Worm (Caenorhabditis elegans) whole organism, late embryonic: Measurements from ENCODE around the gene pak-2.

Experiments used
- C38D4.7 ChIP-seq: fragments of 200-800 bp; sonication (Bioruptor generic); optimal IDR thresholded peaks from 2 replicates; lab custom pipeline; 2018; ENCODE audit warnings: mild to moderate bottlenecking, missing genetic modification characterization, moderate library complexity, missing compliant biosample characterization
- elt-2 ChIP-seq: sonication (generic microtip); optimal IDR thresholded peaks from 2 replicates; lab custom pipeline; 2016; ENCODE audit warnings: missing genetic modification reagents, missing genetic modification characterization, missing compliant biosample characterization
- fkh-10 ChIP-seq: fragments of 150-350 bp; optimal IDR thresholded peaks from 2 replicates; lab custom pipeline; 2014; ENCODE audit warnings: missing biosample characterization, missing genetic modification reagents, missing genetic modification characterization
- pat-9 ChIP-seq: fragments of 200-800 bp; sonication (Bioruptor generic); optimal IDR thresholded peaks from 2 replicates; lab custom pipeline; 2018; ENCODE audit warnings: mild to moderate bottlenecking, missing genetic modification characterization, moderate library complexity, missing compliant biosample characterization
- pha-4 ChIP-seq: fragments of 150-350 bp; optimal IDR thresholded peaks from 2 replicates; lab custom pipeline; 2018; ENCODE audit warnings: missing biosample characterization, missing genetic modification reagents, missing genetic modification characterization
- ref-2 ChIP-seq: sonication (generic microtip); optimal IDR thresholded peaks from 2 replicates; lab custom pipeline; 2016; ENCODE audit warnings: missing genetic modification characterization, missing compliant biosample characterization
- rnt-1 ChIP-seq: sonication (generic microtip); optimal IDR thresholded peaks from 2 replicates; lab custom pipeline; 2016; ENCODE audit warnings: missing genetic modification characterization, missing compliant biosample characterization
- sox-2 ChIP-seq: fragments of 200-800 bp; sonication (Bioruptor generic); IDR thresholded peaks from 2 replicates; pipeline ENCODE4 v1.3.6; 2022; ENCODE audit warnings: missing genetic modification reagents, missing genetic modification characterization, missing compliant biosample characterization
- ttx-3 ChIP-seq: sonication (generic microtip); optimal IDR thresholded peaks from 2 replicates; lab custom pipeline; 2016; ENCODE audit warnings: missing genetic modification reagents, missing genetic modification characterization, missing compliant biosample characterization

ce11 chrV:11029309-11029708, 9.9 kb downstream of the pak-2 start:
- TF ChIP-seq fkh-10 (no peak), elt-2 (peak; percentile 64), ttx-3 (tag; lab: Kevin White, UChicago) (peak; percentile 3), pha-4 (tag; lab: Kevin White, UChicago) (no peak), C38D4.7 (no peak), pat-9 (tag; lab: Kevin White, UChicago) (no peak), ref-2 (tag; lab: Kevin White, UChicago) (peak; percentile 89), sox-2 (GFP tag; lab: Robert Waterston, UW) (no peak), rnt-1 (tag; lab: Kevin White, UChicago) (peak; percentile 83)
